Worm (Caenorhabditis elegans) whole organism, mixed stage, embryonic: Measurements from ENCODE around the gene eif-2A.

Experiments
- elt-3 ChIP-seq: fragments of 150-350 bp; optimal IDR thresholded peaks from 2 replicates; lab custom pipeline; 2014; ENCODE audit warnings: missing biosample characterization, missing genetic modification characterization
- mep-1 ChIP-seq: fragments of 150-350 bp; optimal IDR thresholded peaks from 2 replicates; lab custom pipeline; 2017; ENCODE audit warnings: missing biosample characterization, missing genetic modification reagents, missing genetic modification characterization, inconsistent platforms
- nhr-237 ChIP-seq: fragments of 150-350 bp; optimal IDR thresholded peaks from 2 replicates; lab custom pipeline; 2014; ENCODE audit warnings: missing biosample characterization, missing genetic modification characterization
- nhr-28 ChIP-seq: fragments of 150-350 bp; optimal IDR thresholded peaks from 2 replicates; lab custom pipeline; 2014; ENCODE audit warnings: missing biosample characterization, missing genetic modification characterization
- snpc-4 ChIP-seq: fragments of 150-350 bp; optimal IDR thresholded peaks from 2 replicates; lab custom pipeline; 2014; ENCODE audit warnings: missing biosample characterization, missing genetic modification characterization
- unc-39 ChIP-seq: fragments of 150-350 bp; optimal IDR thresholded peaks from 2 replicates; lab custom pipeline; 2014; ENCODE audit warnings: missing biosample characterization, missing genetic modification characterization
- ztf-11 ChIP-seq: fragments of 150-350 bp; optimal IDR thresholded peaks from 2 replicates; lab custom pipeline; 2014; ENCODE audit warnings: missing biosample characterization, missing genetic modification characterization

ce11 chrII:10466552-10466951, 50.0 kb downstream of the eif-2A start, which contains the start of gene tnc-2:
- TF ChIP-seq unc-39 (tag; lab: Kevin White, UChicago) (no peak), nhr-28 (no peak), nhr-237 (no peak), ztf-11 (tag; lab: Kevin White, UChicago) (no peak), elt-3 (tag; lab: Kevin White, UChicago) (no peak), snpc-4 (tag; lab: Kevin White, UChicago) (no peak), mep-1 (tag; lab: Kevin White, UChicago) (no peak)
